Worm (Caenorhabditis elegans) whole organism, L4 larva: ENCODE data around the gene F10E9.3.

Experiments used
- F49E8.2 ChIP-seq: sonication (generic microtip); optimal IDR thresholded peaks from 2 replicates; lab custom pipeline; 2016; ENCODE audit warnings: missing compliant biosample characterization, mild to moderate bottlenecking, missing genetic modification characterization, borderline replicate concordance
- ama-1 ChIP-seq: fragments of 150-350 bp; optimal IDR thresholded peaks from 2 replicates; lab custom pipeline; 2014; ENCODE audit warnings: inconsistent platforms, mixed read lengths
- ceh-44 ChIP-seq: fragments of 200-800 bp; sonication (Bioruptor generic); IDR thresholded peaks from 2 replicates; pipeline ENCODE4 v1.3.6; 2022; ENCODE audit warnings: missing genetic modification reagents, missing genetic modification characterization, missing compliant biosample characterization
- fos-1 ChIP-seq: fragments of 150-350 bp; optimal IDR thresholded peaks from 2 replicates; lab custom pipeline; 2014; ENCODE audit warnings: missing biosample characterization, missing genetic modification characterization
- hif-1 ChIP-seq, 2 experiments: sonication (generic microtip); optimal IDR thresholded peaks; 2 replicates each; lab custom pipeline; 2016 to 2017; ENCODE audit warnings: missing compliant biosample characterization in 2 of 2, missing genetic modification characterization in 2 of 2, missing genetic modification reagents in 2 of 2, missing genotype in 2 of 2, mild to moderate bottlenecking in 1 of 2
- lin-13 ChIP-seq: fragments of 150-350 bp; optimal IDR thresholded peaks from 2 replicates; lab custom pipeline; 2014; ENCODE audit warnings: missing biosample characterization, missing genetic modification reagents, missing genetic modification characterization
- nhr-11 ChIP-seq: fragments of 150-350 bp; optimal IDR thresholded peaks from 2 replicates; lab custom pipeline; 2014; ENCODE audit warnings: missing biosample characterization, missing genetic modification characterization
- nhr-237 ChIP-seq: sonication (generic microtip); optimal IDR thresholded peaks from 2 replicates; lab custom pipeline; 2017; ENCODE audit warnings: missing biosample characterization, missing genetic modification characterization
- nhr-28 ChIP-seq: fragments of 150-350 bp; optimal IDR thresholded peaks from 2 replicates; lab custom pipeline; 2014; ENCODE audit warnings: missing biosample characterization, missing genetic modification characterization
- nhr-76 ChIP-seq: fragments of 150-350 bp; optimal IDR thresholded peaks from 2 replicates; lab custom pipeline; 2014; ENCODE audit warnings: missing biosample characterization, missing genetic modification characterization
- nhr-77 ChIP-seq: fragments of 150-350 bp; optimal IDR thresholded peaks from 2 replicates; lab custom pipeline; 2014; ENCODE audit warnings: missing biosample characterization, missing genetic modification characterization

DNA sequence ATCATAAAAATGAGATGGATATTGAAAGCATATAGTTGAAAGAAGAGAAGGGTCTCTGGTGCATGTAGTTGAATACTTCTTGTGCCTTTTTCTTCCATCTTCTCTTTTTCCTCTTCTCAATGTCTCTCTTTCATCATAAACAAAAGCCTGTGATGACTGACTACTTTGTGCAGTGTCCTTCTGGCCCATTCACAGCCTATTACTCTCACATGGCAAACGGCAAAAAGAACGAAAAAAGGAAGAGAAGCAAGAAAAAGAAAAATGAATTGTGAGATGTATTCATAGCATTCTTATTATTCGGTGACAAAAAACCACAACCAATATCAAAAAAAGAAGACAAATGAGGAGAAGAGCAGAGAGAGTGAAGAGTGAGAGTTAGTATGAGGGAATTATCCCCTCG lies 10.4 kb downstream of the F10E9.3 start:
- TF ChIP-seq nhr-11 = no peak
- no peak for TF ChIP-seq F49E8.2
- TF ChIP-seq fos-1 (tag; lab: Kevin White, UChicago) = no peak
- no peak for TF ChIP-seq nhr-28 (tag; lab: Kevin White, UChicago)
- no peak for TF ChIP-seq ceh-44
- TF ChIP-seq hif-1 (tag; optimal IDR thresholded peaks at IDR 0.05; lab: Kevin White, UChicago) = no peak
- no peak for TF ChIP-seq nhr-237 (tag; lab: Kevin White, UChicago)
- no peak for TF ChIP-seq ama-1 (lab: Kevin White, UChicago)
- TF ChIP-seq lin-13 (GFP tag; lab: Kevin White, UChicago) = no peak
- no peak for TF ChIP-seq nhr-77 (tag; lab: Kevin White, UChicago)
- no peak for TF ChIP-seq nhr-76 (tag; lab: Kevin White, UChicago)
